Fruit fly (Drosophila melanogaster) whole organism, wandering third instar larva: ENCODE data around the gene PTPMT1.

Experiments used
- fru ChIP-seq: fragments of 200-800 bp; sonication (Bioruptor generic); optimal IDR thresholded peaks from 3 replicates; lab custom pipeline; 2016; ENCODE audit warnings: missing biosample characterization, mild to moderate bottlenecking, missing genetic modification characterization
- psq ChIP-seq: fragments of 200-800 bp; sonication (Bioruptor generic); optimal IDR thresholded peaks from 3 replicates; lab custom pipeline; 2017; ENCODE audit warnings: missing biosample characterization, mild to moderate bottlenecking, missing genetic modification characterization, moderate library complexity

DNA sequence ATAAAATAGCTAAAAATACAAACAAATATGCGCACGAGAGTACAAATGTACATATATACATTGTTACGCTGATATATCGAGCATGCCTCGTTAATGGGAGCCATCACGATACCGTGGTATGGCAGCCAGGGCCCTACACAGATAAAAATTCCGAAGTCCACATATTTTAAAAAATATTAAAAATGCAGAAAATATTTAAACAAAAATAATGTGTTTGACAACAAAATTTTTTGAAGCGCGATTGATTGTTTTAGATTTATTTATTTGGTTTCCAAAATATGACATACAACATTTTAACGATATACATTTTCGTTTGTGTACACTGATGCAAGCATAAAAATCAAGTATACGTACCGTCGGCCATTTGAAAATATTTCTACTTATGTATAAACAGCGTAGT lies 31.4 kb upstream of the PTPMT1 start:
- TF ChIP-seq psq (GFP tag; lab: Kevin White, UChicago) (peak; percentile 58), fru (peak; percentile 81)
